Worm (Caenorhabditis elegans): ENCODE measurements around the gene kin-21.

DNA sequence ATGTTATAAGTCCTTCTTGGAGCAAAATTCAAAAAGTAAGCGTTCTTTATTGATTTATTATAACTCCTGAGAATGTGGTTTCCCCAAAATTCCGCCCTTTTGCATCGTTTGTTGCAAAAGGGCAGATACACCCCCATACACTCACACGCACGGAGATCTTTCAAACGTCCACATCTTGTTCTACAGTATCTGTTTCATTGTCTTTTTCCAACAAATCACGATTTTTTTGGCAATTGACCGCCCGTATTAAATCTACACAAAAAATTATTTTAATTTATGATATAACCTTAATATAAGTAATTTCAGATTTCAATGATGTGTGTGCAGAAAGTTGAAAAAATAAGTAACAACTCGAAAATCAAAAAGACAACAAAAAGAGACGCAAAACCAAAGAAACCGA is 43.2 kb upstream of the kin-21 start, which contains the start of gene T13F2.4:
- TF ChIP-seq him-1 (tag; optimal IDR thresholded peaks at IDR 0.05) = no peak
- TF ChIP-seq dao-5 (tag; optimal IDR thresholded peaks at IDR 0.05) = no peak
